Worm (Caenorhabditis elegans) whole organism, L4 larva: ENCODE measurements around the gene gcy-6.

Experiments
- fkh-10 ChIP-seq: fragments of 150-350 bp; optimal IDR thresholded peaks from 2 replicates; lab custom pipeline; 2014; ENCODE audit warnings: missing biosample characterization, missing genetic modification reagents, missing genetic modification characterization
- lin-15B ChIP-seq: fragments of 150-350 bp; sonication (generic microtip); optimal IDR thresholded peaks from 3 replicates; lab custom pipeline; 2014; ENCODE audit warnings: missing biosample characterization, missing genetic modification characterization
- nhr-76 ChIP-seq: fragments of 150-350 bp; optimal IDR thresholded peaks from 2 replicates; lab custom pipeline; 2014; ENCODE audit warnings: missing biosample characterization, missing genetic modification characterization
- snpc-1.2 ChIP-seq: fragments of 200-800 bp; sonication (Bioruptor generic); IDR thresholded peaks from 2 replicates; pipeline ENCODE4 v1.3.6; 2022; ENCODE audit warnings: missing genetic modification reagents, missing genetic modification characterization, missing compliant biosample characterization
- snpc-4 ChIP-seq: fragments of 150-350 bp; optimal IDR thresholded peaks from 2 replicates; lab custom pipeline; 2014; ENCODE audit warnings: missing biosample characterization, missing genetic modification characterization

DNA sequence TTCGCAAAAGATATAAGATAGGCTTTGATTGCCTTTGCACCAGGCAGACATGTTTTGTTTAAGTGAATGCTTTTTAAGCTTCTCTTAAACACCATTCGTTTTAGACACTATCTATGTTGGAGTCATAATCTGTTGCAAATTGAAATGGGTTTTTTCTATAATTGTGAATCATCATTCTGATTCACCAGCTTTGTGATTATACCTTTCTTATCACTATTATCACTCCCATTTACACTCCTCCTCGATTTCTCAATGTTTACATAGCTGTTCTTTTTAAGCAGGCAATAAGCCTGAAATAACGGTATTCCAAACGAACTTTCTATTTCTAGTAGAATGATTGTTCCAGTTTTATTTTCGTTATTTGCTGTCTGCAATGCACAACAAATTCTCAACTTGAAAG lies 16.8 kb downstream of the gcy-6 start, which contains the start of gene B0024.4:
- TF ChIP-seq snpc-1.2 (GFP tag; lab: Robert Waterston, UW) (no peak), lin-15B (tag; lab: Kevin White, UChicago) (no peak), fkh-10 (no peak), snpc-4 (tag; lab: Kevin White, UChicago) (no peak), nhr-76 (no peak)
